Worm (Caenorhabditis elegans) whole organism, young adult: Measurements from ENCODE around the gene Y39F10A.6.

Experiments used
- B0261.1 ChIP-seq: sonication (generic microtip); optimal IDR thresholded peaks from 2 replicates; lab custom pipeline; 2016; ENCODE audit warnings: mild to moderate bottlenecking, missing genetic modification characterization, moderate library complexity, missing compliant biosample characterization
- F23B12.7 ChIP-seq: sonication (generic microtip); optimal IDR thresholded peaks from 2 replicates; lab custom pipeline; 2017; ENCODE audit warnings: missing genetic modification characterization, mild to moderate bottlenecking, missing compliant biosample characterization, antibody characterized with exemption, moderate library complexity; ENCODE audit not compliant: insufficient read depth
- F37B4.10 ChIP-seq: fragments of 200-800 bp; sonication (Bioruptor generic); IDR thresholded peaks from 2 replicates; pipeline ENCODE4 v1.3.6; 2022; ENCODE audit warnings: missing genetic modification characterization, missing compliant biosample characterization
- bed-2 ChIP-seq: fragments of 200-800 bp; sonication (Bioruptor generic); IDR thresholded peaks from 2 replicates; pipeline ENCODE4 v1.3.6; 2022; ENCODE audit warnings: missing genetic modification reagents, missing genetic modification characterization, missing compliant biosample characterization
- ccch-3 ChIP-seq: fragments of 200-800 bp; sonication (Bioruptor generic); optimal IDR thresholded peaks from 2 replicates; lab custom pipeline; 2018; ENCODE audit warnings: mild to moderate bottlenecking, missing genetic modification characterization, missing compliant biosample characterization
- cebp-2 ChIP-seq: fragments of 200-800 bp; sonication (Bioruptor generic); IDR thresholded peaks from 2 replicates; pipeline ENCODE4 v1.3.6; 2022; ENCODE audit warnings: missing genetic modification characterization, missing compliant biosample characterization
- egrh-3 ChIP-seq: fragments of 200-800 bp; sonication (Bioruptor generic); IDR thresholded peaks from 2 replicates; pipeline ENCODE4 v1.3.6; 2022; ENCODE audit warnings: missing genetic modification reagents, missing genetic modification characterization, missing compliant biosample characterization
- him-1 ChIP-seq: sonication (generic microtip); optimal IDR thresholded peaks from 2 replicates; lab custom pipeline; 2016; ENCODE audit warnings: missing genotype, missing genetic modification reagents, missing genetic modification characterization, missing compliant biosample characterization
- lin-26 ChIP-seq: fragments of 200-800 bp; sonication (Bioruptor generic); IDR thresholded peaks from 2 replicates; pipeline ENCODE4 v1.3.6; 2022; ENCODE audit warnings: missing genetic modification reagents, missing genetic modification characterization, missing compliant biosample characterization
- lin-40 ChIP-seq: sonication (generic microtip); optimal IDR thresholded peaks from 2 replicates; lab custom pipeline; 2016; ENCODE audit warnings: missing genetic modification characterization, mild to moderate bottlenecking, missing compliant biosample characterization, missing genotype, missing genetic modification reagents
- madf-6 ChIP-seq: fragments of 200-800 bp; sonication (Bioruptor generic); IDR thresholded peaks from 2 replicates; pipeline ENCODE4 v1.3.6; 2022; ENCODE audit warnings: missing genetic modification reagents, missing genetic modification characterization, missing compliant biosample characterization
- nfya-2 ChIP-seq: fragments of 200-800 bp; sonication (Bioruptor generic); IDR thresholded peaks from 2 replicates; pipeline ENCODE4 v1.3.6; 2022; ENCODE audit warnings: missing genetic modification reagents, missing genetic modification characterization, missing compliant biosample characterization
- pbrm-1 ChIP-seq: fragments of 200-800 bp; sonication (Bioruptor generic); IDR thresholded peaks from 2 replicates; pipeline ENCODE4 v1.3.6; 2022; ENCODE audit warnings: missing genetic modification reagents, missing genetic modification characterization, missing compliant biosample characterization
- rpc-1 ChIP-seq, 2 experiments: fragments of 150-350 bp in 1 of 2; sonication (generic microtip) in 1 of 2; optimal IDR thresholded peaks; 2 replicates each; lab custom pipeline; 2014 to 2018; ENCODE audit warnings: missing biosample characterization in 1 of 2, missing genetic modification characterization in 1 of 2, missing genetic modification reagents in 1 of 2, missing genotype in 1 of 2
- tbp1 ChIP-seq: fragments of 200-800 bp; sonication (Bioruptor generic); optimal IDR thresholded peaks from 2 replicates; lab custom pipeline; 2018; ENCODE audit warnings: mild to moderate bottlenecking, missing genetic modification characterization, missing compliant biosample characterization
- zfh-2 ChIP-seq: fragments of 200-800 bp; sonication (Bioruptor generic); conservative IDR thresholded peaks from 2 replicates; pipeline ENCODE4 v1.3.6; 2022; ENCODE audit warnings: missing genetic modification reagents, missing genetic modification characterization, missing compliant biosample characterization
- zim-3 ChIP-seq: sonication (generic microtip); optimal IDR thresholded peaks from 2 replicates; lab custom pipeline; 2017; ENCODE audit warnings: mild to moderate bottlenecking, missing genetic modification characterization, moderate library complexity, missing compliant biosample characterization
- ztf-18 ChIP-seq: sonication (generic microtip); optimal IDR thresholded peaks from 2 replicates; lab custom pipeline; 2016; ENCODE audit warnings: missing genotype, mild to moderate bottlenecking, missing genetic modification characterization, missing compliant biosample characterization

Gene Y39F10A.6

DNA sequence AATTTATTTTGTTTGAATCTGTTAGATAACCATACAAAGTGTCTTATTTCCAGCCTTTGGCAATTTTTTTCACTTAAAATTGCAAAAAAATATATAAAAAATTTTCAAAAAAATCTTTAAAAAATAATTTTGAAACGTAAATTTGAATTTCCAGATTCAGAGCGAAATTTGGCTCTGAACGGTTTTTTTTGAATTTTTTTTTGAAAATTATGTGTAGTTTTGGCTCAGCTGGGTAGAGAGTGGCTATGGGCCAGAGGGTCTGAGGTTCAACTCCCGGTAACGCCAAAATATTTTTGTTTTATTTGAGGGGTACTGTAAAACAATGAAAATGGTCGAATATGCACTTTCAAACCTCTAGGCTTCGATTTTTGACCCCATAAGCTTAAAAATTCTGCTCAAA is 30.0 kb downstream of the Y39F10A.6 start:
- TF ChIP-seq B0261.1 (tag; lab: Kevin White, UChicago) = peak; percentile 32
- no peak for TF ChIP-seq ccch-3 (GFP tag; lab: Kevin White, UChicago)
- TF ChIP-seq egrh-3 (GFP tag; lab: Robert Waterston, UW) = no peak
- no peak for TF ChIP-seq madf-6 (GFP tag; lab: Robert Waterston, UW)
- peak; percentile 72 for TF ChIP-seq tbp1 (GFP tag; lab: Kevin White, UChicago)
- TF ChIP-seq zim-3 (tag; lab: Kevin White, UChicago) = no peak
- TF ChIP-seq rpc-1 (optimal IDR thresholded peaks at IDR 0.05; lab: Kevin White, UChicago) = peak; percentile 40
- peak; percentile 59 for TF ChIP-seq rpc-1 (tag; optimal IDR thresholded peaks at IDR 0.05; lab: Kevin White, UChicago)
- TF ChIP-seq, all 124 proteins: peak for 3

DNA sequence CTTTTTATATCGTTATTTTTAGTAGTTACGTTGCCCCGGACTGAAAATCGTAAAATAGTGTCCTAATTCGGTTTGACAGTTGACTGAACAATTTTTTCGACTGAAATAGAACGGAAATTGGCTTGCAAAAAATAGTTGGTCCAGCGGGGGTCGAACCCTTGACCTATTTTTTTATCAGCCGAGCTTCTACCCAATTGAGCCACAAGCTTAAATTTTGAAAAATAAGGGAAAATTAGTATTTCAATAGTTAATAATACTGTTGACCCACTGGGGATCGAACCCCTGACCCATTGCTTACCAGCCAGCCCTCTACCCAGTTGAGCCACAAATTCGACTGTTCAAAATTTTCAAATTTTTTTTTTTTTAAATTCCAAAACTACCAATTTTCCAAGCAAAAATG is 31.6 kb downstream of the Y39F10A.6 start:
- TF ChIP-seq B0261.1 (tag; lab: Kevin White, UChicago) = peak; percentile 48
- no peak for TF ChIP-seq F37B4.10 (GFP tag; lab: Robert Waterston, UW)
- TF ChIP-seq rpc-1 (optimal IDR thresholded peaks at IDR 0.05; lab: Kevin White, UChicago) = peak; percentile 30
- peak; percentile 67 for TF ChIP-seq rpc-1 (tag; optimal IDR thresholded peaks at IDR 0.05; lab: Kevin White, UChicago)
- peak; percentile 76 for TF ChIP-seq tbp1 (GFP tag; lab: Kevin White, UChicago)
- TF ChIP-seq nfya-2 (GFP tag; lab: Robert Waterston, UW) = no peak
- peak; percentile 15; the same call in 1 of the 2 replicates for TF ChIP-seq lin-26 (GFP tag; lab: Robert Waterston, UW)
- no peak for TF ChIP-seq F23B12.7 (tag; lab: Kevin White, UChicago)

DNA sequence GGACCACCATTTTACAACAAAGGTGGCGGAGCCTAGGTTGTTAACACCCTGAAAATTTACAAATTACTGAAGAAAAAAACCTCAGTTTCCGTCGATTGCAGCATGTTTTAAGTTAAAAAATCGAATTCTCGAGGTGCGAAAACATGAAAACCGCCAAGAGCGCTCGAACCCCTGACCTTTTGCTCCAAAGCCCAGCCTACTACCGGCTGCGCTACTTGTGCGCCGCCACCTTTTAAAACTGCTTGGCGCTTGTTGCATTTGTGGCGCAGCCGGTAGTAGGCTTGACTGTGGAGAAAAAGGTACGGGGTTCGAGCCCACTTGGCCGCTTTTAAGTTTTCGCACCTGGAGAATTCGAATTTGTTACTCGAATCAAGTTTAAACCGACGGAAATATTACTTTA is 33.3 kb downstream of the Y39F10A.6 start, which contains the start of gene snt-6:
TSS of gene snt-6 (minus strand) at position 58 of the 400 bp plus-strand sequence.
- TF ChIP-seq bed-2 (GFP tag; lab: Robert Waterston, UW) (no peak), pbrm-1 (GFP tag; lab: Robert Waterston, UW) (peak; percentile 51; the same call in 1 of the 2 replicates), tbp1 (GFP tag; lab: Kevin White, UChicago) (peak; percentile 19), zfh-2 (GFP tag; lab: Robert Waterston, UW) (peak; percentile 52), ztf-18 (tag; lab: Kevin White, UChicago) (no peak), cebp-2 (GFP tag; lab: Robert Waterston, UW) (no peak)
- TF ChIP-seq, all 124 proteins: peak for 3

DNA sequence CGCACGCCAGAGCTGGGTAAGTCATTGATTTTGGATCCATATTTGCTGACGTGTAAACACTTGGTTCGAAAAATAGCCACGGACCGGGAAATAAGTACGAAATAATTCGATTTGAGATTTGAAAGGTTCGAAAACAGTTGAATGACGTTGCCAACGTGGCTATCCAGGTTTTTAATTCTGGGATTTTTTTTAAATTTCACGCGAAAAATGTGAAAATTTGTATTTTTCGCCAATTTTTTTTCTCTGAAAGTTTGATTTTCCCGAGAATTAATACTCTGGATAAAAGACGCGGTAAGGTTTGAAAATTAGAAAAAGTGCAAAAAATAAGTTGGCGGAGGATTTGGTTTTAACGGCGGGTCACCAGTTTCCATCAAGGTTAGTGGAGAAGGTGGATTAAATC is 42.6 kb downstream of the Y39F10A.6 start, which contains the start of gene fbxc-48:
TSS of gene fbxc-48 (minus strand) at position 101 of the 400 bp plus-strand sequence.
- TF ChIP-seq lin-40 = no peak
- TF ChIP-seq him-1 (tag; lab: Kevin White, UChicago) = no peak
